Worm (Caenorhabditis elegans) whole organism, early embryonic: Measurements from ENCODE around the gene F23B12.1.

Experiments
- B0310.2 ChIP-seq: sonication (generic microtip); optimal IDR thresholded peaks from 2 replicates; lab custom pipeline; 2016; ENCODE audit warnings: mild to moderate bottlenecking, missing genetic modification characterization, missing compliant biosample characterization
- F13C5.2 ChIP-seq: sonication (generic microtip); optimal IDR thresholded peaks from 2 replicates; lab custom pipeline; 2017; ENCODE audit warnings: mild to moderate bottlenecking, missing genetic modification characterization, inconsistent platforms, missing compliant biosample characterization
- aly-1 ChIP-seq: sonication (generic microtip); optimal IDR thresholded peaks from 2 replicates; lab custom pipeline; 2016; ENCODE audit warnings: missing genetic modification characterization, missing compliant biosample characterization
- ama-1 ChIP-seq: fragments of 150-350 bp; optimal IDR thresholded peaks from 2 replicates; lab custom pipeline; 2014
- ceh-13 ChIP-seq: fragments of 200-800 bp; sonication (Bioruptor generic); optimal IDR thresholded peaks from 2 replicates; lab custom pipeline; 2018; ENCODE audit warnings: mild to moderate bottlenecking, missing genetic modification characterization, missing compliant biosample characterization
- ceh-36 ChIP-seq: sonication (generic microtip); optimal IDR thresholded peaks from 2 replicates; lab custom pipeline; 2016; ENCODE audit warnings: missing genetic modification characterization, inconsistent platforms, missing compliant biosample characterization
- ets-7 ChIP-seq: sonication (generic microtip); optimal IDR thresholded peaks from 2 replicates; lab custom pipeline; 2016; ENCODE audit warnings: missing genotype, missing genetic modification characterization, missing compliant biosample characterization
- flt-1 ChIP-seq: fragments of 200-800 bp; sonication (Bioruptor generic); IDR thresholded peaks from 2 replicates; pipeline ENCODE4 v1.3.6; 2022; ENCODE audit warnings: missing genetic modification characterization, missing compliant biosample characterization
- hmbx-1 ChIP-seq: sonication (generic microtip); optimal IDR thresholded peaks from 2 replicates; lab custom pipeline; 2016; ENCODE audit warnings: mild to moderate bottlenecking, missing genetic modification characterization, missing compliant biosample characterization
- hmg-4 ChIP-seq: fragments of 200-800 bp; sonication (Bioruptor generic); optimal IDR thresholded peaks from 2 replicates; lab custom pipeline; 2018; ENCODE audit warnings: mild to moderate bottlenecking, missing genetic modification characterization, missing compliant biosample characterization
- hnd-1 ChIP-seq: sonication (generic microtip); optimal IDR thresholded peaks from 2 replicates; lab custom pipeline; 2016; ENCODE audit warnings: missing genetic modification characterization, missing compliant biosample characterization
- pes-1 ChIP-seq: fragments of 200-800 bp; sonication (Bioruptor generic); IDR thresholded peaks from 2 replicates; pipeline ENCODE4 v1.3.6; 2022; ENCODE audit warnings: missing genetic modification reagents, missing genetic modification characterization, missing compliant biosample characterization
- scrt-1 ChIP-seq: fragments of 200-800 bp; sonication (Bioruptor generic); IDR thresholded peaks from 2 replicates; pipeline ENCODE4 v1.3.6; 2022; ENCODE audit warnings: missing genetic modification characterization, missing compliant biosample characterization
- sea-1 ChIP-seq: fragments of 200-800 bp; sonication (Bioruptor generic); conservative IDR thresholded peaks from 2 replicates; pipeline ENCODE4 v1.3.6; 2022; ENCODE audit warnings: missing genetic modification characterization, missing compliant biosample characterization
- tbx-11 ChIP-seq: fragments of 200-800 bp; sonication (Bioruptor generic); IDR thresholded peaks from 2 replicates; pipeline ENCODE4 v1.3.6; 2022; ENCODE audit warnings: missing genetic modification characterization, missing compliant biosample characterization
- tbx-37 ChIP-seq: fragments of 200-800 bp; sonication (Bioruptor generic); conservative IDR thresholded peaks from 2 replicates; pipeline ENCODE4 v1.3.6; 2022; ENCODE audit warnings: missing genetic modification reagents, missing genetic modification characterization, missing compliant biosample characterization
- tra-4 ChIP-seq: sonication (generic microtip); optimal IDR thresholded peaks from 2 replicates; lab custom pipeline; 2017; ENCODE audit warnings: missing genetic modification characterization, missing compliant biosample characterization

Gene F23B12.1

ce11 chrV:14428865-14429264, at the start of gene F23B12.1:
Gene F23B12.1 (plus strand): TSS chrV:14429165.
- no peak for TF ChIP-seq flt-1 (GFP tag; lab: Robert Waterston, UW)
- no peak for TF ChIP-seq F13C5.2
- no peak for TF ChIP-seq hmbx-1 (tag; lab: Kevin White, UChicago)
- TF ChIP-seq ama-1 = no peak
- TF ChIP-seq tbx-37 (GFP tag; lab: Robert Waterston, UW) = no peak
- no peak for TF ChIP-seq tra-4 (tag; lab: Kevin White, UChicago)
- TF ChIP-seq hmg-4 (GFP tag; lab: Kevin White, UChicago) = no peak
- no peak for TF ChIP-seq ceh-13 (GFP tag; lab: Kevin White, UChicago)
- no peak for TF ChIP-seq ceh-36 (tag; lab: Kevin White, UChicago)
- TF ChIP-seq B0310.2 = no peak
- TF ChIP-seq hnd-1 (tag; lab: Kevin White, UChicago) = no peak
- no peak for TF ChIP-seq ets-7 (tag; lab: Kevin White, UChicago)
- no peak for TF ChIP-seq aly-1
- no peak for TF ChIP-seq tbx-11 (GFP tag; lab: Robert Waterston, UW)
- no peak for TF ChIP-seq sea-1 (GFP tag; lab: Robert Waterston, UW)
- no peak for TF ChIP-seq pes-1 (GFP tag; lab: Robert Waterston, UW)
- TF ChIP-seq scrt-1 = no peak

- TF ChIP-seq hmg-4 (GFP tag; lab: Kevin White, UChicago) (no peak), F13C5.2 (no peak), B0310.2 (no peak), tra-4 (tag; lab: Kevin White, UChicago) (no peak), ets-7 (tag; lab: Kevin White, UChicago) (no peak), scrt-1 (no peak), pes-1 (GFP tag; lab: Robert Waterston, UW) (no peak), sea-1 (GFP tag; lab: Robert Waterston, UW) (no peak), hnd-1 (tag; lab: Kevin White, UChicago) (no peak), ceh-13 (GFP tag; lab: Kevin White, UChicago) (no peak), hmbx-1 (tag; lab: Kevin White, UChicago) (no peak), ceh-36 (tag; lab: Kevin White, UChicago) (no peak), ama-1 (no peak), aly-1 (no peak)
These were observed 48.7 kb upstream of the F23B12.1 start for ce11 chrV:14380242-14380641.

ce11 chrV:14391830-14392229, 37.1 kb upstream of the F23B12.1 start, which contains the start of gene C15H11.10:
Gene C15H11.10 (plus strand): TSS chrV:14392130.
- TF ChIP-seq hmg-4 (GFP tag; lab: Kevin White, UChicago) = no peak
- TF ChIP-seq ama-1 = no peak
- TF ChIP-seq ceh-36 (tag; lab: Kevin White, UChicago) = no peak
- no peak for TF ChIP-seq F13C5.2
- TF ChIP-seq sea-1 (GFP tag; lab: Robert Waterston, UW) = no peak
- TF ChIP-seq pes-1 (GFP tag; lab: Robert Waterston, UW) = no peak
- no peak for TF ChIP-seq tra-4 (tag; lab: Kevin White, UChicago)
- TF ChIP-seq B0310.2 = no peak
- no peak for TF ChIP-seq tbx-37 (GFP tag; lab: Robert Waterston, UW)
- no peak for TF ChIP-seq flt-1 (GFP tag; lab: Robert Waterston, UW)
- no peak for TF ChIP-seq hnd-1 (tag; lab: Kevin White, UChicago)
- TF ChIP-seq scrt-1 = no peak
- TF ChIP-seq ceh-13 (GFP tag; lab: Kevin White, UChicago) = no peak
- TF ChIP-seq tbx-11 (GFP tag; lab: Robert Waterston, UW) = no peak
- TF ChIP-seq ets-7 (tag; lab: Kevin White, UChicago) = no peak
- TF ChIP-seq hmbx-1 (tag; lab: Kevin White, UChicago) = no peak
- no peak for TF ChIP-seq aly-1

ce11 chrV:14393504-14393903, 35.5 kb upstream of the F23B12.1 start, which contains the start of gene C15H11.1:
Gene C15H11.1 (plus strand): TSS chrV:14393804.
- TF ChIP-seq tbx-37 (GFP tag; lab: Robert Waterston, UW) (no peak), ama-1 (no peak), F13C5.2 (no peak), pes-1 (GFP tag; lab: Robert Waterston, UW) (no peak), ceh-36 (tag; lab: Kevin White, UChicago) (no peak), ets-7 (tag; lab: Kevin White, UChicago) (no peak)

ce11 chrV:14394743-14395142, 34.2 kb upstream of the F23B12.1 start, which contains the start of gene C15H11.13:
Gene C15H11.13 (plus strand): TSS chrV:14395043.
- no peak for TF ChIP-seq B0310.2
- TF ChIP-seq ceh-13 (GFP tag; lab: Kevin White, UChicago) = no peak
- TF ChIP-seq scrt-1 = no peak
- no peak for TF ChIP-seq aly-1
- TF ChIP-seq ets-7 (tag; lab: Kevin White, UChicago) = no peak
- TF ChIP-seq flt-1 (GFP tag; lab: Robert Waterston, UW) = no peak

- TF ChIP-seq ama-1 (no peak), aly-1 (no peak), ceh-36 (tag; lab: Kevin White, UChicago) (no peak), tbx-11 (GFP tag; lab: Robert Waterston, UW) (no peak), flt-1 (GFP tag; lab: Robert Waterston, UW) (no peak), tbx-37 (GFP tag; lab: Robert Waterston, UW) (no peak), hmbx-1 (tag; lab: Kevin White, UChicago) (no peak), ets-7 (tag; lab: Kevin White, UChicago) (no peak)
These were observed 32.8 kb upstream of the F23B12.1 start for ce11 chrV:14396123-14396669.

- no peak for TF ChIP-seq tbx-11 (GFP tag; lab: Robert Waterston, UW)
- no peak for TF ChIP-seq aly-1
- TF ChIP-seq sea-1 (GFP tag; lab: Robert Waterston, UW) = no peak
- TF ChIP-seq hnd-1 (tag; lab: Kevin White, UChicago) = no peak
- no peak for TF ChIP-seq tra-4 (tag; lab: Kevin White, UChicago)
- no peak for TF ChIP-seq ceh-13 (GFP tag; lab: Kevin White, UChicago)
- TF ChIP-seq F13C5.2 = no peak
- TF ChIP-seq tbx-37 (GFP tag; lab: Robert Waterston, UW) = no peak
- TF ChIP-seq scrt-1 = no peak
- TF ChIP-seq B0310.2 = no peak
- TF ChIP-seq pes-1 (GFP tag; lab: Robert Waterston, UW) = no peak
- no peak for TF ChIP-seq hmbx-1 (tag; lab: Kevin White, UChicago)
- TF ChIP-seq ets-7 (tag; lab: Kevin White, UChicago) = no peak
- no peak for TF ChIP-seq ama-1
- no peak for TF ChIP-seq flt-1 (GFP tag; lab: Robert Waterston, UW)
- no peak for TF ChIP-seq hmg-4 (GFP tag; lab: Kevin White, UChicago)
- no peak for TF ChIP-seq ceh-36 (tag; lab: Kevin White, UChicago)
These were observed 23.3 kb upstream of the F23B12.1 start for ce11 chrV:14405647-14406046.
